Worm (Caenorhabditis elegans) whole organism, early embryonic: ENCODE measurements around the gene Y44A6C.2.

ENCODE experiments used
- B0310.2 ChIP-seq: sonication (generic microtip); optimal IDR thresholded peaks from 2 replicates; lab custom pipeline; 2016; ENCODE audit warnings: mild to moderate bottlenecking, missing genetic modification characterization, missing compliant biosample characterization
- F13C5.2 ChIP-seq: sonication (generic microtip); optimal IDR thresholded peaks from 2 replicates; lab custom pipeline; 2017; ENCODE audit warnings: mild to moderate bottlenecking, missing genetic modification characterization, inconsistent platforms, missing compliant biosample characterization
- aly-1 ChIP-seq: sonication (generic microtip); optimal IDR thresholded peaks from 2 replicates; lab custom pipeline; 2016; ENCODE audit warnings: missing genetic modification characterization, missing compliant biosample characterization
- ama-1 ChIP-seq: fragments of 150-350 bp; optimal IDR thresholded peaks from 2 replicates; lab custom pipeline; 2014
- ceh-13 ChIP-seq: fragments of 200-800 bp; sonication (Bioruptor generic); optimal IDR thresholded peaks from 2 replicates; lab custom pipeline; 2018; ENCODE audit warnings: mild to moderate bottlenecking, missing genetic modification characterization, missing compliant biosample characterization
- ceh-36 ChIP-seq: sonication (generic microtip); optimal IDR thresholded peaks from 2 replicates; lab custom pipeline; 2016; ENCODE audit warnings: missing genetic modification characterization, inconsistent platforms, missing compliant biosample characterization
- ets-7 ChIP-seq: sonication (generic microtip); optimal IDR thresholded peaks from 2 replicates; lab custom pipeline; 2016; ENCODE audit warnings: missing genotype, missing genetic modification characterization, missing compliant biosample characterization
- flt-1 ChIP-seq: fragments of 200-800 bp; sonication (Bioruptor generic); IDR thresholded peaks from 2 replicates; pipeline ENCODE4 v1.3.6; 2022; ENCODE audit warnings: missing genetic modification characterization, missing compliant biosample characterization
- hmbx-1 ChIP-seq: sonication (generic microtip); optimal IDR thresholded peaks from 2 replicates; lab custom pipeline; 2016; ENCODE audit warnings: mild to moderate bottlenecking, missing genetic modification characterization, missing compliant biosample characterization
- hmg-4 ChIP-seq: fragments of 200-800 bp; sonication (Bioruptor generic); optimal IDR thresholded peaks from 2 replicates; lab custom pipeline; 2018; ENCODE audit warnings: mild to moderate bottlenecking, missing genetic modification characterization, missing compliant biosample characterization
- hnd-1 ChIP-seq: sonication (generic microtip); optimal IDR thresholded peaks from 2 replicates; lab custom pipeline; 2016; ENCODE audit warnings: missing genetic modification characterization, missing compliant biosample characterization
- pes-1 ChIP-seq: fragments of 200-800 bp; sonication (Bioruptor generic); IDR thresholded peaks from 2 replicates; pipeline ENCODE4 v1.3.6; 2022; ENCODE audit warnings: missing genetic modification reagents, missing genetic modification characterization, missing compliant biosample characterization
- scrt-1 ChIP-seq: fragments of 200-800 bp; sonication (Bioruptor generic); IDR thresholded peaks from 2 replicates; pipeline ENCODE4 v1.3.6; 2022; ENCODE audit warnings: missing genetic modification characterization, missing compliant biosample characterization
- sea-1 ChIP-seq: fragments of 200-800 bp; sonication (Bioruptor generic); conservative IDR thresholded peaks from 2 replicates; pipeline ENCODE4 v1.3.6; 2022; ENCODE audit warnings: missing genetic modification characterization, missing compliant biosample characterization
- tbx-11 ChIP-seq: fragments of 200-800 bp; sonication (Bioruptor generic); IDR thresholded peaks from 2 replicates; pipeline ENCODE4 v1.3.6; 2022; ENCODE audit warnings: missing genetic modification characterization, missing compliant biosample characterization
- tbx-37 ChIP-seq: fragments of 200-800 bp; sonication (Bioruptor generic); conservative IDR thresholded peaks from 2 replicates; pipeline ENCODE4 v1.3.6; 2022; ENCODE audit warnings: missing genetic modification reagents, missing genetic modification characterization, missing compliant biosample characterization
- tra-4 ChIP-seq: sonication (generic microtip); optimal IDR thresholded peaks from 2 replicates; lab custom pipeline; 2017; ENCODE audit warnings: missing genetic modification characterization, missing compliant biosample characterization

Y44A6C.2 gene

ce11 chrV:20747964-20748363 lies 25.9 kb downstream of the Y44A6C.2 start:
- TF ChIP-seq flt-1 (no peak), tbx-11 (GFP tag; lab: Robert Waterston, UW) (0 out of 2 replicates have a peak, but pooled peaks have one; percentile 17)

ce11 chrV:20749098-20749497 lies 27.1 kb downstream of the Y44A6C.2 start:
- TF ChIP-seq hmg-4 (GFP tag; lab: Kevin White, UChicago) = no peak
- no peak for TF ChIP-seq ceh-36 (tag; lab: Kevin White, UChicago)
- TF ChIP-seq hmbx-1 (tag; lab: Kevin White, UChicago) = no peak
- no peak for TF ChIP-seq tbx-37 (GFP tag; lab: Robert Waterston, UW)
- no peak for TF ChIP-seq tbx-11 (GFP tag; lab: Robert Waterston, UW)
- no peak for TF ChIP-seq flt-1
- TF ChIP-seq ama-1 (lab: Kevin White, UChicago) = no peak
- TF ChIP-seq pes-1 (GFP tag; lab: Robert Waterston, UW) = no peak
- TF ChIP-seq B0310.2 (tag; lab: Kevin White, UChicago) = no peak
- no peak for TF ChIP-seq hnd-1 (tag; lab: Kevin White, UChicago)
- TF ChIP-seq scrt-1 (GFP tag; lab: Robert Waterston, UW) = no peak
- no peak for TF ChIP-seq ceh-13 (GFP tag; lab: Kevin White, UChicago)
- no peak for TF ChIP-seq tra-4
- no peak for TF ChIP-seq aly-1 (tag; lab: Kevin White, UChicago)
- TF ChIP-seq F13C5.2 (tag; lab: Kevin White, UChicago) = no peak
- TF ChIP-seq sea-1 (GFP tag; lab: Robert Waterston, UW) = no peak

ce11 chrV:20752609-20753102 lies 30.6 kb downstream of the Y44A6C.2 start, which contains the start of gene pha-4:
pha-4 (plus strand) TSS chrV:20753052.
- TF ChIP-seq ama-1 (lab: Kevin White, UChicago) (no peak), sea-1 (GFP tag; lab: Robert Waterston, UW) (no peak), ceh-13 (GFP tag; lab: Kevin White, UChicago) (no peak), ceh-36 (tag; lab: Kevin White, UChicago) (no peak), hmg-4 (GFP tag; lab: Kevin White, UChicago) (no peak), hmbx-1 (tag; lab: Kevin White, UChicago) (no peak), F13C5.2 (tag; lab: Kevin White, UChicago) (no peak), B0310.2 (tag; lab: Kevin White, UChicago) (no peak), tra-4 (no peak), pes-1 (GFP tag; lab: Robert Waterston, UW) (no peak), tbx-37 (GFP tag; lab: Robert Waterston, UW) (no peak), ets-7 (tag; lab: Kevin White, UChicago) (no peak), scrt-1 (GFP tag; lab: Robert Waterston, UW) (no peak), tbx-11 (GFP tag; lab: Robert Waterston, UW) (no peak), flt-1 (no peak), hnd-1 (tag; lab: Kevin White, UChicago) (no peak), aly-1 (tag; lab: Kevin White, UChicago) (no peak)

- no peak for TF ChIP-seq scrt-1 (GFP tag; lab: Robert Waterston, UW)
- TF ChIP-seq ama-1 (lab: Kevin White, UChicago) = no peak
- no peak for TF ChIP-seq hnd-1 (tag; lab: Kevin White, UChicago)
- TF ChIP-seq hmg-4 (GFP tag; lab: Kevin White, UChicago) = no peak
- no peak for TF ChIP-seq tra-4
- TF ChIP-seq F13C5.2 (tag; lab: Kevin White, UChicago) = no peak
- TF ChIP-seq pes-1 (GFP tag; lab: Robert Waterston, UW) = no peak
- TF ChIP-seq tbx-37 (GFP tag; lab: Robert Waterston, UW) = no peak
- TF ChIP-seq sea-1 (GFP tag; lab: Robert Waterston, UW) = no peak
These were observed 31.9 kb downstream of the Y44A6C.2 start for ce11 chrV:20753838-20754503.

ce11 chrV:20755494-20755893 lies 33.5 kb downstream of the Y44A6C.2 start:
- TF ChIP-seq pes-1 (GFP tag; lab: Robert Waterston, UW) (no peak), hmbx-1 (tag; lab: Kevin White, UChicago) (no peak), tra-4 (no peak), ceh-36 (tag; lab: Kevin White, UChicago) (no peak), scrt-1 (GFP tag; lab: Robert Waterston, UW) (no peak), ets-7 (tag; lab: Kevin White, UChicago) (no peak), ceh-13 (GFP tag; lab: Kevin White, UChicago) (no peak), hmg-4 (GFP tag; lab: Kevin White, UChicago) (no peak), aly-1 (tag; lab: Kevin White, UChicago) (no peak), sea-1 (GFP tag; lab: Robert Waterston, UW) (no peak), ama-1 (lab: Kevin White, UChicago) (no peak), hnd-1 (tag; lab: Kevin White, UChicago) (no peak), F13C5.2 (tag; lab: Kevin White, UChicago) (no peak), B0310.2 (tag; lab: Kevin White, UChicago) (no peak), tbx-11 (GFP tag; lab: Robert Waterston, UW) (no peak), tbx-37 (GFP tag; lab: Robert Waterston, UW) (no peak), flt-1 (no peak)

- TF ChIP-seq hmg-4 (GFP tag; lab: Kevin White, UChicago) (no peak), tbx-37 (GFP tag; lab: Robert Waterston, UW) (no peak), tra-4 (no peak)
These were observed 34.5 kb downstream of the Y44A6C.2 start for ce11 chrV:20756385-20756996.

- TF ChIP-seq hmg-4 (GFP tag; lab: Kevin White, UChicago) (no peak), hmbx-1 (tag; lab: Kevin White, UChicago) (no peak), tbx-37 (GFP tag; lab: Robert Waterston, UW) (no peak), tbx-11 (GFP tag; lab: Robert Waterston, UW) (no peak)
These were observed 35.2 kb downstream of the Y44A6C.2 start for ce11 chrV:20757255-20757654.
